Fruit fly (Drosophila melanogaster) whole organism, embryonic: ENCODE measurements around the gene CG44158.

Source experiments
- Ada2b ChIP-seq: fragments of 200-800 bp; sonication (Bioruptor generic); IDR thresholded peaks from 2 replicates; pipeline ENCODE4 v1.3.6; 2022; ENCODE audit warnings: missing biosample characterization, missing genetic modification characterization
- B-H2 ChIP-seq: fragments of 200-800 bp; sonication (Bioruptor generic); optimal IDR thresholded peaks from 2 replicates; lab custom pipeline; 2018; ENCODE audit warnings: missing biosample characterization, mild to moderate bottlenecking, missing genetic modification characterization
- CG10565 ChIP-seq: fragments of 200-800 bp; sonication (Bioruptor generic); optimal IDR thresholded peaks from 3 replicates; lab custom pipeline; 2016; ENCODE audit warnings: missing biosample characterization, mild to moderate bottlenecking, missing genetic modification characterization
- CG12299 ChIP-seq: fragments of 200-800 bp; sonication (Bioruptor generic); optimal IDR thresholded peaks from 2 replicates; lab custom pipeline; 2018; ENCODE audit warnings: missing biosample characterization, mild to moderate bottlenecking, missing genetic modification characterization
- CG12942 ChIP-seq: fragments of 200-800 bp; sonication (Bioruptor generic); optimal IDR thresholded peaks from 3 replicates; lab custom pipeline; 2016; ENCODE audit warnings: missing biosample characterization, missing genetic modification characterization
- CG13624 ChIP-seq: fragments of 200-800 bp; sonication (Bioruptor generic); optimal IDR thresholded peaks from 2 replicates; lab custom pipeline; 2016; ENCODE audit warnings: missing biosample characterization, missing genetic modification characterization
- CG14014 ChIP-seq: fragments of 200-800 bp; sonication (Bioruptor generic); IDR thresholded peaks from 2 replicates; pipeline ENCODE4 v1.3.6; 2022; ENCODE audit warnings: missing biosample characterization, missing genetic modification characterization
- CG14965 ChIP-seq: fragments of 200-800 bp; sonication (Bioruptor generic); optimal IDR thresholded peaks from 2 replicates; lab custom pipeline; 2016; ENCODE audit warnings: missing biosample characterization, missing genetic modification characterization, borderline replicate concordance
- CG15601 ChIP-seq: fragments of 200-800 bp; sonication (Bioruptor generic); optimal IDR thresholded peaks from 3 replicates; lab custom pipeline; 2019; ENCODE audit warnings: missing biosample characterization, mild to moderate bottlenecking, missing genetic modification characterization, moderate library complexity
- CG17912 ChIP-seq: fragments of 200-800 bp; sonication (Bioruptor generic); optimal IDR thresholded peaks from 2 replicates; lab custom pipeline; 2018; ENCODE audit warnings: missing biosample characterization, mild to moderate bottlenecking, missing genetic modification characterization
- CG2202 ChIP-seq: fragments of 200-800 bp; sonication (Bioruptor generic); optimal IDR thresholded peaks from 2 replicates; lab custom pipeline; 2018; ENCODE audit warnings: missing biosample characterization, mild to moderate bottlenecking, missing genetic modification characterization
- CG30431 ChIP-seq: fragments of 200-800 bp; sonication (Bioruptor generic); optimal IDR thresholded peaks from 2 replicates; lab custom pipeline; 2017; ENCODE audit warnings: missing biosample characterization, missing genetic modification characterization
- CG32767 ChIP-seq: fragments of 200-800 bp; sonication (Bioruptor generic); IDR thresholded peaks from 2 replicates; pipeline ENCODE4 v1.3.6; 2022; ENCODE audit warnings: missing biosample characterization, missing genetic modification characterization
- CG3407 ChIP-seq: fragments of 200-800 bp; sonication (Bioruptor generic); optimal IDR thresholded peaks from 2 replicates; lab custom pipeline; 2018; ENCODE audit warnings: missing biosample characterization, mild to moderate bottlenecking, missing genetic modification characterization
- CG4360 ChIP-seq: fragments of 200-800 bp; sonication (Bioruptor generic); IDR thresholded peaks from 2 replicates; pipeline ENCODE4 v1.3.6; 2022; ENCODE audit warnings: missing biosample characterization, missing genetic modification characterization
- CG4617 ChIP-seq: fragments of 200-800 bp; sonication (Bioruptor generic); optimal IDR thresholded peaks from 3 replicates; lab custom pipeline; 2016; ENCODE audit warnings: missing biosample characterization, missing genetic modification characterization, borderline replicate concordance
- CG5180 ChIP-seq: fragments of 200-800 bp; sonication (Bioruptor generic); optimal IDR thresholded peaks from 3 replicates; lab custom pipeline; 2017; ENCODE audit warnings: missing biosample characterization, missing genetic modification characterization, mild to moderate bottlenecking, moderate library complexity, missing genetic modification reagents
- CG7357 ChIP-seq: fragments of 200-800 bp; sonication (Bioruptor generic); IDR thresholded peaks from 3 replicates; pipeline ENCODE4 v1.3.6; 2022; ENCODE audit warnings: missing biosample characterization, missing genetic modification characterization
- CG7839 ChIP-seq: fragments of 200-800 bp; sonication (Bioruptor generic); optimal IDR thresholded peaks from 3 replicates; lab custom pipeline; 2018; ENCODE audit warnings: missing biosample characterization, mild to moderate bottlenecking, missing genetic modification characterization, moderate library complexity
- CG8290 ChIP-seq, 3 experiments: fragments of 200-800 bp; sonication (Bioruptor generic); optimal IDR thresholded peaks; 2 replicates each; lab custom pipeline; 2016 to 2019; ENCODE audit warnings: missing biosample characterization in 3 of 3, missing genetic modification characterization in 3 of 3, mild to moderate bottlenecking in 2 of 3, moderate library complexity in 1 of 3
- CG9797 ChIP-seq: fragments of 200-800 bp; sonication (Bioruptor generic); optimal IDR thresholded peaks from 3 replicates; lab custom pipeline; 2018; ENCODE audit warnings: missing biosample characterization, mild to moderate bottlenecking, missing genetic modification characterization
- CG9876 ChIP-seq: fragments of 200-800 bp; sonication (Bioruptor generic); optimal IDR thresholded peaks from 2 replicates; lab custom pipeline; 2016; ENCODE audit warnings: missing biosample characterization, missing genetic modification characterization
- CHES-1-like ChIP-seq: fragments of 200-800 bp; sonication (Bioruptor generic); optimal IDR thresholded peaks from 2 replicates; lab custom pipeline; 2016; ENCODE audit warnings: missing biosample characterization, missing genetic modification characterization
- CoRest ChIP-seq: fragments of 200-800 bp; sonication (Bioruptor generic); optimal IDR thresholded peaks from 3 replicates; lab custom pipeline; 2018; ENCODE audit warnings: missing biosample characterization, mild to moderate bottlenecking, missing genetic modification characterization, moderate library complexity
- Elba2 ChIP-seq: fragments of 200-800 bp; sonication (Bioruptor generic); optimal IDR thresholded peaks from 3 replicates; lab custom pipeline; 2016; ENCODE audit warnings: missing biosample characterization, missing genetic modification characterization
- Ets65A ChIP-seq: fragments of 200-800 bp; sonication (Bioruptor generic); peaks from one replicate; lab custom pipeline; 2016; ENCODE audit warnings: missing biosample characterization, missing genetic modification characterization
- HHEX ChIP-seq: fragments of 200-800 bp; sonication (Bioruptor generic); optimal IDR thresholded peaks from 3 replicates; lab custom pipeline; 2017; ENCODE audit warnings: missing biosample characterization, mild to moderate bottlenecking, missing genetic modification characterization, missing genetic modification reagents
- Hand ChIP-seq: fragments of 200-800 bp; sonication (Bioruptor generic); optimal IDR thresholded peaks from 2 replicates; lab custom pipeline; 2017; ENCODE audit warnings: mild to moderate bottlenecking, missing biosample characterization, missing genetic modification reagents, missing genetic modification characterization
- HmgD ChIP-seq: fragments of 200-800 bp; sonication (Bioruptor generic); optimal IDR thresholded peaks from 3 replicates; lab custom pipeline; 2016; ENCODE audit warnings: missing biosample characterization, missing genetic modification characterization
- NC2β ChIP-seq: fragments of 200-800 bp; sonication (Bioruptor generic); optimal IDR thresholded peaks from 2 replicates; lab custom pipeline; 2016; ENCODE audit warnings: missing biosample characterization, missing genetic modification characterization
- Oli ChIP-seq: fragments of 200-800 bp; sonication (Bioruptor generic); optimal IDR thresholded peaks from 2 replicates; lab custom pipeline; 2018; ENCODE audit warnings: missing biosample characterization, mild to moderate bottlenecking, missing genetic modification characterization, moderate library complexity
- Usf ChIP-seq: fragments of 200-800 bp; sonication (Bioruptor generic); optimal IDR thresholded peaks from 2 replicates; lab custom pipeline; 2017; ENCODE audit warnings: missing genotype, missing biosample characterization, missing genetic modification characterization
- ara ChIP-seq: fragments of 200-800 bp; sonication (Bioruptor generic); IDR thresholded peaks from 2 replicates; pipeline ENCODE4 v1.3.6; 2022; ENCODE audit warnings: missing biosample characterization, missing genetic modification characterization
- cato ChIP-seq: fragments of 200-800 bp; sonication (Bioruptor generic); optimal IDR thresholded peaks from 2 replicates; lab custom pipeline; 2016; ENCODE audit warnings: missing biosample characterization, missing genetic modification characterization, borderline replicate concordance
- cg ChIP-seq: fragments of 200-800 bp; sonication (Bioruptor generic); optimal IDR thresholded peaks from 3 replicates; lab custom pipeline; 2019; ENCODE audit warnings: missing biosample characterization, mild to moderate bottlenecking, missing genetic modification characterization, moderate library complexity
- da ChIP-seq: fragments of 200-800 bp; sonication (Bioruptor generic); optimal IDR thresholded peaks from 2 replicates; lab custom pipeline; 2016; ENCODE audit warnings: missing biosample characterization, missing genetic modification characterization
- danr ChIP-seq: fragments of 200-800 bp; sonication (Bioruptor generic); IDR thresholded peaks from 2 replicates; pipeline ENCODE4 v1.3.6; 2022; ENCODE audit warnings: missing biosample characterization, missing genetic modification characterization
- dimm ChIP-seq: fragments of 200-800 bp; sonication (Bioruptor generic); IDR thresholded peaks from 2 replicates; pipeline ENCODE4 v1.3.6; 2022; ENCODE audit warnings: missing biosample characterization, missing genetic modification characterization
- ewg ChIP-seq: fragments of 200-800 bp; sonication (Bioruptor generic); optimal IDR thresholded peaks from 3 replicates; lab custom pipeline; 2017; ENCODE audit warnings: mild to moderate bottlenecking, missing biosample characterization, missing genetic modification reagents, missing genetic modification characterization
- exex ChIP-seq: fragments of 200-800 bp; sonication (Bioruptor generic); optimal IDR thresholded peaks from 4 replicates; lab custom pipeline; 2018; ENCODE audit warnings: missing biosample characterization, mild to moderate bottlenecking, missing genetic modification characterization, moderate library complexity
- fd102C ChIP-seq: fragments of 200-800 bp; sonication (Bioruptor generic); optimal IDR thresholded peaks from 2 replicates; lab custom pipeline; 2018; ENCODE audit warnings: missing biosample characterization, mild to moderate bottlenecking, missing genetic modification characterization, moderate library complexity
- fu2 ChIP-seq: fragments of 200-800 bp; sonication (Bioruptor generic); optimal IDR thresholded peaks from 2 replicates; lab custom pipeline; 2016; ENCODE audit warnings: missing biosample characterization, missing genetic modification characterization
- gcm ChIP-seq: fragments of 200-800 bp; sonication (Bioruptor generic); optimal IDR thresholded peaks from 2 replicates; lab custom pipeline; 2019; ENCODE audit warnings: missing biosample characterization, mild to moderate bottlenecking, missing genetic modification characterization, moderate library complexity
- lola ChIP-seq, 3 experiments: fragments of >200 bp in 2 of 3; fragments of 200-800 bp in 1 of 3; sonication (Bioruptor generic) in 1 of 3; optimal IDR thresholded peaks; 2 replicates each; lab custom pipeline; 2017 to 2019; ENCODE audit warnings: missing biosample characterization in 3 of 3, missing genetic modification characterization in 3 of 3, mild to moderate bottlenecking in 1 of 3, moderate library complexity in 1 of 3
- row ChIP-seq: fragments of 200-800 bp; sonication (Bioruptor generic); IDR thresholded peaks from 3 replicates; pipeline ENCODE4 v1.3.6; 2022; ENCODE audit warnings: missing biosample characterization, missing genetic modification characterization
- stc ChIP-seq: fragments of 200-800 bp; sonication (Bioruptor generic); IDR thresholded peaks from 2 replicates; pipeline ENCODE4 v1.3.6; 2022; ENCODE audit warnings: missing biosample characterization, missing genetic modification characterization
- tgo ChIP-seq: fragments of 200-800 bp; sonication (Bioruptor generic); IDR thresholded peaks from 3 replicates; pipeline ENCODE4 v1.3.6; 2022; ENCODE audit warnings: missing biosample characterization, missing genetic modification characterization
- unc-4 ChIP-seq: fragments of 200-800 bp; sonication (Bioruptor generic); IDR thresholded peaks from 2 replicates; pipeline ENCODE4 v1.3.6; 2022; ENCODE audit warnings: missing biosample characterization, missing genetic modification characterization; ENCODE audit not compliant: partially characterized antibody
- zen ChIP-seq: fragments of 200-800 bp; sonication (Bioruptor generic); optimal IDR thresholded peaks from 3 replicates; lab custom pipeline; 2018; ENCODE audit warnings: missing biosample characterization, mild to moderate bottlenecking, missing genetic modification characterization, moderate library complexity

The CG44158 gene

DNA sequence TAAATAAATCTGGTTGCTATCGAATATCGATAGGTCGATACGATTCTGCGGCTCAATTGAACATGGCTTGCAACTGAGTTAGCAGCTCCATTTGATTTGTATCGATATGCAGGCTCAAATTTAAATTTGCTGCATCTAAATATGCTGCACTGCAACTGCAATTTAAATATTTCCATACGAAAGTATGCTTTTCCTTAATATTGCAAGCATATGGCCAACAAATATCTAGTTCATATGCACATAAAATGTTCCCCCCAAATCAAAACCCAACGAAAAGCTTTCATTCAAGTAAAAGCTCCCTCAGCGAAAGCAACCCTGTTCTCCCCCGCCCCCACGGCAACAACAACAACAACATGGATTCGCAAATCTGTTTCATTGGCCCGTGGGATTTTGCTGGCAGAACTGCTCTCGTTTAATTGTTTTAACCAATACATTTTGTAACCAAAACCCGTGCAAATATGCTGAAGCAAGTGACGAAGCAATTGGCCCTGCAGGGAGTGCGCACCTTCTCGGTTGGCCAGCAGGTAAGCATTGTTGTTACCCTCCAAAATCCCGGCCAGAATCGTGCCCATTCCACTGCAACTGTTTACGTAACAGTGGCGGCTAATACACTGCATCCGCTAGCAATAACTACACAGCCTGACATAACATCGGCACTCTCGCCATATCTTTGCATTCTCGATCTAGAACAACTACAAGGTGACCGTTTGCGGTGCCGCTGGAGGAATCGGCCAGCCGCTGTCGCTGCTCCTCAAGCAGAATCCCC lies 17.6 kb downstream of the CG44158 start, which contains the start of the genes CG7168 and Mdh2 (continued):
- TF ChIP-seq stc (GFP tag; lab: Robert Waterston, UW) (no peak), CG13624 (GFP tag; lab: Kevin White, UChicago) (no peak), CG2202 (no peak), Hand (GFP tag; lab: Kevin White, UChicago) (no peak), ara (GFP tag; lab: Robert Waterston, UW) (no peak), Ets65A (no peak), Usf (GFP tag; lab: Kevin White, UChicago) (no peak), CG10565 (GFP tag; lab: Kevin White, UChicago) (no peak), CG4360 (GFP tag; lab: Robert Waterston, UW) (peak; percentile 92), CG7357 (GFP tag; lab: Robert Waterston, UW) (no peak), row (GFP tag; lab: Robert Waterston, UW) (no peak), tgo (no peak), CG32767 (GFP tag; lab: Robert Waterston, UW) (no peak), CG14014 (GFP tag; lab: Robert Waterston, UW) (no peak), fd102C (no peak), CG4617 (GFP tag; lab: Kevin White, UChicago) (peak; percentile 30), dimm (GFP tag; lab: Robert Waterston, UW) (no peak), CG12942 (GFP tag; lab: Kevin White, UChicago) (no peak), unc-4 (GFP tag; lab: Robert Waterston, UW) (peak; percentile 82), Elba2 (GFP tag; lab: Kevin White, UChicago) (no peak), cato (no peak), lola (GFP tag; optimal IDR thresholded peaks at IDR 0.05; lab: Kevin White, UChicago) (no peak), fu2 (GFP tag; lab: Kevin White, UChicago) (no peak), Ada2b (GFP tag; lab: Robert Waterston, UW) (no peak), B-H2 (GFP tag; lab: Kevin White, UChicago) (no peak), gcm (no peak), exex (no peak), zen (tag; lab: Kevin White, UChicago) (no peak), CG9797 (GFP tag; lab: Kevin White, UChicago) (peak; percentile 30), NC2β (peak; percentile 16), danr (GFP tag; lab: Robert Waterston, UW) (no peak), CG8290 (GFP tag; optimal IDR thresholded peaks at IDR 0.05; lab: Kevin White, UChicago) (no peak), CG8290 (tag; optimal IDR thresholded peaks at IDR 0.05; lab: Kevin White, UChicago) (no peak), da (GFP tag; lab: Kevin White, UChicago) (no peak), CG5180 (no peak), CG30431 (GFP tag; lab: Kevin White, UChicago) (no peak), HHEX (GFP tag; lab: Kevin White, UChicago) (no peak), Oli (tag; lab: Kevin White, UChicago) (no peak), CG12299 (tag; lab: Kevin White, UChicago) (no peak), CG15601 (tag; lab: Kevin White, UChicago) (peak; percentile 15), CG17912 (GFP tag; lab: Kevin White, UChicago) (no peak), CoRest (tag; lab: Kevin White, UChicago) (peak; percentile 15), CHES-1-like (GFP tag; lab: Kevin White, UChicago) (peak; percentile 36), CG14965 (GFP tag; lab: Kevin White, UChicago) (no peak), ewg (GFP tag; lab: Kevin White, UChicago) (no peak), CG3407 (GFP tag; lab: Kevin White, UChicago) (no peak), CG9876 (GFP tag; lab: Kevin White, UChicago) (no peak), HmgD (peak; percentile 2), cg (no peak), CG7839 (tag; lab: Kevin White, UChicago) (no peak)
